Fruit fly (Drosophila melanogaster) whole organism, embryonic: Measurements from ENCODE around the gene shakB.

Source experiments
- Adf1 ChIP-seq: fragments of 200-800 bp; sonication (Bioruptor generic); IDR thresholded peaks from 2 replicates; pipeline ENCODE4 v1.3.6; 2022; ENCODE audit warnings: missing biosample characterization, missing genetic modification characterization
- Asciz ChIP-seq: fragments of 200-800 bp; sonication (Bioruptor generic); optimal IDR thresholded peaks from 2 replicates; lab custom pipeline; 2017; ENCODE audit warnings: missing biosample characterization, mild to moderate bottlenecking, missing genetic modification characterization, missing genetic modification reagents
- Atf-2 ChIP-seq: fragments of 200-800 bp; sonication (Bioruptor generic); optimal IDR thresholded peaks from 2 replicates; lab custom pipeline; 2016; ENCODE audit warnings: missing biosample characterization, missing genetic modification characterization
- CG1024 ChIP-seq: fragments of 200-800 bp; sonication (Bioruptor generic); IDR thresholded peaks from 2 replicates; pipeline ENCODE4 v1.3.6; 2022; ENCODE audit warnings: missing biosample characterization, missing genetic modification characterization
- CG10654 ChIP-seq: fragments of 200-800 bp; sonication (Bioruptor generic); optimal IDR thresholded peaks from 2 replicates; lab custom pipeline; 2016; ENCODE audit warnings: missing biosample characterization, missing genetic modification characterization
- CG11247 ChIP-seq: fragments of 200-800 bp; sonication (Bioruptor generic); IDR thresholded peaks from 2 replicates; pipeline ENCODE4 v1.3.6; 2022; ENCODE audit warnings: missing biosample characterization, missing genetic modification characterization
- CG11695 ChIP-seq: fragments of 200-800 bp; sonication (Bioruptor generic); IDR thresholded peaks from 3 replicates; pipeline ENCODE4 v1.3.6; 2022; ENCODE audit warnings: missing biosample characterization, missing genetic modification characterization
- CG1832 ChIP-seq: fragments of 200-800 bp; sonication (Bioruptor generic); optimal IDR thresholded peaks from 2 replicates; lab custom pipeline; 2017; ENCODE audit warnings: missing biosample characterization, mild to moderate bottlenecking, missing genetic modification characterization, inconsistent platforms
- CG18619 ChIP-seq: fragments of 200-800 bp; sonication (Bioruptor generic); optimal IDR thresholded peaks from 3 replicates; lab custom pipeline; 2017; ENCODE audit warnings: missing biosample characterization, mild to moderate bottlenecking, missing genetic modification characterization
- CG31441 ChIP-seq: fragments of 200-800 bp; sonication (Bioruptor generic); IDR thresholded peaks from 2 replicates; pipeline ENCODE4 v1.3.6; 2022; ENCODE audit warnings: missing biosample characterization, missing genetic modification characterization
- CG34422 ChIP-seq: fragments of 200-800 bp; sonication (Bioruptor generic); IDR thresholded peaks from 3 replicates; pipeline ENCODE4 v1.3.6; 2022; ENCODE audit warnings: missing biosample characterization, missing genetic modification characterization
- CG4404 ChIP-seq: fragments of 200-800 bp; sonication (Bioruptor generic); IDR thresholded peaks from 2 replicates; pipeline ENCODE4 v1.3.6; 2022; ENCODE audit warnings: missing biosample characterization, missing genetic modification characterization
- CG4707 ChIP-seq: fragments of 200-800 bp; sonication (Bioruptor generic); optimal IDR thresholded peaks from 2 replicates; lab custom pipeline; 2018; ENCODE audit warnings: missing biosample characterization, mild to moderate bottlenecking, missing genetic modification characterization, moderate library complexity
- CG4854 ChIP-seq: fragments of 200-800 bp; sonication (Bioruptor generic); optimal IDR thresholded peaks from 2 replicates; lab custom pipeline; 2016; ENCODE audit warnings: missing biosample characterization, missing genetic modification characterization, inconsistent platforms
- CG7271 ChIP-seq: fragments of 200-800 bp; sonication (Bioruptor generic); optimal IDR thresholded peaks from 2 replicates; lab custom pipeline; 2018; ENCODE audit warnings: missing biosample characterization, mild to moderate bottlenecking, missing genetic modification characterization, moderate library complexity
- CG8388 ChIP-seq: fragments of 200-800 bp; sonication (Bioruptor generic); optimal IDR thresholded peaks from 2 replicates; lab custom pipeline; 2019; ENCODE audit warnings: missing biosample characterization, mild to moderate bottlenecking, missing genetic modification characterization, moderate library complexity
- CG9876 ChIP-seq: fragments of 200-800 bp; sonication (Bioruptor generic); optimal IDR thresholded peaks from 2 replicates; lab custom pipeline; 2016; ENCODE audit warnings: missing biosample characterization, missing genetic modification characterization
- CG9932 ChIP-seq: fragments of 200-800 bp; sonication (Bioruptor generic); IDR thresholded peaks from 2 replicates; pipeline ENCODE4 v1.3.6; 2022; ENCODE audit warnings: missing biosample characterization, missing genetic modification characterization
- Deaf1 ChIP-seq: fragments of 200-800 bp; optimal IDR thresholded peaks from 3 replicates; lab custom pipeline; 2019; ENCODE audit warnings: missing biosample characterization, mild to moderate bottlenecking, missing genetic modification characterization, moderate library complexity
- Gsc ChIP-seq: fragments of 200-800 bp; sonication (Bioruptor generic); IDR thresholded peaks from 2 replicates; pipeline ENCODE4 v1.3.6; 2022; ENCODE audit warnings: missing biosample characterization, missing genetic modification characterization
- Hey ChIP-seq: fragments of 200-800 bp; sonication (Bioruptor generic); optimal IDR thresholded peaks from 3 replicates; lab custom pipeline; 2018; ENCODE audit warnings: missing biosample characterization, mild to moderate bottlenecking, missing genetic modification characterization
- HmgD ChIP-seq: fragments of 200-800 bp; sonication (Bioruptor generic); optimal IDR thresholded peaks from 3 replicates; lab custom pipeline; 2016; ENCODE audit warnings: missing biosample characterization, missing genetic modification characterization
- Hr39 ChIP-seq: fragments of >200 bp; optimal IDR thresholded peaks from 2 replicates; lab custom pipeline; 2017
- Hr78 ChIP-seq, 2 experiments: fragments of 200-800 bp in 1 of 2; fragments of >200 bp in 1 of 2; sonication (Bioruptor generic) in 1 of 2; optimal IDR thresholded peaks; 2 replicates each; lab custom pipeline; 2017 to 2019; ENCODE audit warnings: missing biosample characterization in 2 of 2, missing genetic modification characterization in 2 of 2, mild to moderate bottlenecking in 1 of 2, moderate library complexity in 1 of 2
- Jarid2 ChIP-seq: fragments of 200-800 bp; sonication (Bioruptor generic); optimal IDR thresholded peaks from 3 replicates; lab custom pipeline; 2017; ENCODE audit warnings: mild to moderate bottlenecking, missing biosample characterization, missing genetic modification reagents, missing genetic modification characterization
- Rx ChIP-seq: fragments of 200-800 bp; sonication (Bioruptor generic); IDR thresholded peaks from 2 replicates; pipeline ENCODE4 v1.3.6; 2022; ENCODE audit warnings: missing biosample characterization, missing genetic modification characterization
- Side ChIP-seq: fragments of 200-800 bp; sonication (Bioruptor generic); optimal IDR thresholded peaks from 2 replicates; lab custom pipeline; 2016; ENCODE audit warnings: missing biosample characterization, missing genetic modification characterization
- Sin3A ChIP-seq: fragments of >200 bp; optimal IDR thresholded peaks from 2 replicates; lab custom pipeline; 2018
- Ssrp ChIP-seq: fragments of 200-800 bp; sonication (Bioruptor generic); optimal IDR thresholded peaks from 2 replicates; lab custom pipeline; 2018; ENCODE audit warnings: missing biosample characterization, mild to moderate bottlenecking, missing genetic modification characterization, moderate library complexity
- Trl ChIP-seq, 3 experiments: fragments of >200 bp in 2 of 3; fragments of 200-800 bp in 1 of 3; sonication (Bioruptor generic) in 1 of 3; optimal IDR thresholded peaks; 2 replicates in 1 of 3; 3 replicates in 2 of 3; lab custom pipeline; 2016 to 2017; ENCODE audit warnings: missing biosample characterization in 1 of 3, missing genetic modification characterization in 1 of 3
- ab ChIP-seq: fragments of 200-800 bp; sonication (Bioruptor generic); optimal IDR thresholded peaks from 2 replicates; lab custom pipeline; 2016; ENCODE audit warnings: missing biosample characterization, missing genetic modification characterization
- ara ChIP-seq: fragments of 200-800 bp; sonication (Bioruptor generic); IDR thresholded peaks from 2 replicates; pipeline ENCODE4 v1.3.6; 2022; ENCODE audit warnings: missing biosample characterization, missing genetic modification characterization
- ase ChIP-seq: fragments of 200-800 bp; sonication (Bioruptor generic); IDR thresholded peaks from 3 replicates; pipeline ENCODE4 v1.3.6; 2022; ENCODE audit warnings: missing biosample characterization, missing genetic modification characterization
- chif ChIP-seq, 2 experiments: fragments of 200-800 bp; sonication (Bioruptor generic); optimal IDR thresholded peaks; 3 replicates each; lab custom pipeline; 2016; ENCODE audit warnings: missing biosample characterization in 2 of 2, missing genetic modification characterization in 2 of 2
- crol ChIP-seq: fragments of 200-800 bp; sonication (Bioruptor generic); IDR thresholded peaks from 2 replicates; pipeline ENCODE4 v1.3.6; 2022; ENCODE audit warnings: missing biosample characterization, missing genetic modification characterization
- cwo ChIP-seq: fragments of 200-800 bp; sonication (Bioruptor generic); optimal IDR thresholded peaks from 3 replicates; lab custom pipeline; 2017; ENCODE audit warnings: missing biosample characterization, missing genetic modification characterization, mild to moderate bottlenecking, moderate library complexity, missing genetic modification reagents
- dpn ChIP-seq, 2 experiments: fragments of 200-800 bp; sonication (Bioruptor generic); optimal IDR thresholded peaks; 3 replicates each; lab custom pipeline; 2016; ENCODE audit warnings: missing biosample characterization in 2 of 2, missing genetic modification characterization in 2 of 2
- hth ChIP-seq: fragments of >200 bp; optimal IDR thresholded peaks from 2 replicates; lab custom pipeline; 2017; ENCODE audit warnings: inconsistent platforms
- klu ChIP-seq: fragments of 200-800 bp; sonication (Bioruptor generic); IDR thresholded peaks from 2 replicates; pipeline ENCODE4 v1.3.6; 2022; ENCODE audit warnings: missing biosample characterization, missing genetic modification characterization
- pan ChIP-seq, 4 experiments: fragments of >200 bp in 3 of 4; fragments of 200-800 bp in 1 of 4; sonication (Bioruptor generic) in 1 of 4; optimal IDR thresholded peaks in 3 of 4; IDR thresholded peaks in 1 of 4; 2 replicates each; pipeline versions ENCODE4 v1.3.6 to Lab custom; 2017 to 2022; ENCODE audit warnings: missing biosample characterization in 2 of 4, missing genetic modification characterization in 2 of 4, mixed read lengths in 1 of 4
- psq ChIP-seq: fragments of 200-800 bp; sonication (Bioruptor generic); optimal IDR thresholded peaks from 2 replicates; lab custom pipeline; 2017; ENCODE audit warnings: missing biosample characterization, missing genetic modification characterization
- pzg ChIP-seq: fragments of 200-800 bp; sonication (Bioruptor generic); optimal IDR thresholded peaks from 3 replicates; lab custom pipeline; 2018; ENCODE audit warnings: missing biosample characterization, mild to moderate bottlenecking, missing genetic modification characterization, moderate library complexity
- sna ChIP-seq: fragments of 200-800 bp; sonication (Bioruptor generic); IDR thresholded peaks from 2 replicates; pipeline ENCODE4 v1.3.6; 2022; ENCODE audit warnings: missing biosample characterization, missing genetic modification characterization; ENCODE audit not compliant: partially characterized antibody
- sr ChIP-seq: fragments of 200-800 bp; sonication (Bioruptor generic); IDR thresholded peaks from 3 replicates; pipeline ENCODE4 v1.3.6; 2022; ENCODE audit warnings: missing biosample characterization, missing genetic modification characterization
- tgo ChIP-seq: fragments of 200-800 bp; sonication (Bioruptor generic); IDR thresholded peaks from 3 replicates; pipeline ENCODE4 v1.3.6; 2022; ENCODE audit warnings: missing biosample characterization, missing genetic modification characterization
- tx ChIP-seq: fragments of 200-800 bp; sonication (Bioruptor generic); optimal IDR thresholded peaks from 2 replicates; lab custom pipeline; 2016; ENCODE audit warnings: missing biosample characterization, missing genetic modification characterization
- yki ChIP-seq: fragments of >200 bp; optimal IDR thresholded peaks from 3 replicates; lab custom pipeline; 2018
- z ChIP-seq: fragments of 200-800 bp; sonication (Bioruptor generic); IDR thresholded peaks from 3 replicates; pipeline ENCODE4 v1.3.6; 2022; ENCODE audit warnings: missing biosample characterization, missing genetic modification characterization

Gene shakB

DNA sequence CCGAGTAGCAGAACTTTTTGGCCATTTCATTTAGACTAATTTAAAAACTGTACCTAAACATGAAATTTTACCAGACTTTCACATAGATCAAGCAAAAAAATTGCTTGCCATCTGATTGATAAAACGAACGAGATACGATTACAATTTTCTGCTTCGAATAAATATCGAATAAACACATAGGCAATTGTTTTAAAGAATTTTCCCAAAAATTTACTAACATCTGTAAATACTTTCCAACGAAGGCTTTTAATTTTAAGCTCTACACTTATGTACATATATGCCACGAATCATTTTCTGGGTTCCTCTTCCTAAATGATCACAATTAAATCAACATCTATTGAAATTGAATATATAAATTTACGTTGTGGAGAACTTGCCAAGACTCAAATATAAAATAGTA is 6.6 kb upstream of the shakB start, which contains the start of gene CG11227:
TSS of gene CG11227 (minus strand) at position 101 of the 400 bp plus-strand sequence.
- TF ChIP-seq CG18619 (GFP tag; lab: Kevin White, UChicago) (no peak), z (GFP tag; lab: Robert Waterston, UW) (no peak), sr (GFP tag; lab: Robert Waterston, UW) (no peak)

DNA sequence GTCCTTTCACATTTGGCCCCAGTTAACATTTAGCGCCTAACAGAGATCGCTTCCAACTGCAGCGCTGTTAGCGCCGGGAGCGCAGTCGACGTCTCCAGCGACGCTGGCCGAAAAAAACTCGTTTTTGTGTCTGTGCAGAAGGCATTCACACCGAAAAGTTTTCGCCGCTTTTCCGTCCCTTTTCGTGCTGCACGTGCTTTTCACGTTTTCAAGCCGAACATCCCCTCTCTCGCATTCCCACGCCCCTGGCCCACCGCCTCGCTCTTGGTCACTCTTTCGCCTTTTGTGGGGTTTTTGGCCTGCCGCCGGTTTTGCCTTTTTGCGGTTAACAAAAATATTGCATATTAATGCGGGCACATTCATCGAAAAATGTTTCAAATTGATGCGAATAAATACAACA is 992 bp downstream of the shakB start:
- TF ChIP-seq CG7271: no peak
- TF ChIP-seq Rx (GFP tag; lab: Robert Waterston, UW): no peak
- TF ChIP-seq crol (GFP tag; lab: Robert Waterston, UW): peak; percentile 57; the same call in 1 of the 2 replicates
- TF ChIP-seq CG11247: no peak
- TF ChIP-seq CG1024: no peak
- no peak for TF ChIP-seq Gsc (GFP tag; lab: Robert Waterston, UW)
- peak; percentile 66 for TF ChIP-seq Deaf1 (tag; lab: Kevin White, UChicago)
- TF ChIP-seq Adf1: peak; percentile 58
- TF ChIP-seq Side (GFP tag; lab: Kevin White, UChicago): no peak
- no peak for TF ChIP-seq Hey (tag; lab: Kevin White, UChicago)
- TF ChIP-seq cwo (GFP tag; lab: Kevin White, UChicago): peak; percentile 52
- 0 out of 2 replicates have a peak, but pooled peaks have one; percentile 8 for TF ChIP-seq ara (GFP tag; lab: Robert Waterston, UW)
- no peak for TF ChIP-seq psq (GFP tag; lab: Kevin White, UChicago)
- TF ChIP-seq, all 482 proteins: peak for 5

DNA sequence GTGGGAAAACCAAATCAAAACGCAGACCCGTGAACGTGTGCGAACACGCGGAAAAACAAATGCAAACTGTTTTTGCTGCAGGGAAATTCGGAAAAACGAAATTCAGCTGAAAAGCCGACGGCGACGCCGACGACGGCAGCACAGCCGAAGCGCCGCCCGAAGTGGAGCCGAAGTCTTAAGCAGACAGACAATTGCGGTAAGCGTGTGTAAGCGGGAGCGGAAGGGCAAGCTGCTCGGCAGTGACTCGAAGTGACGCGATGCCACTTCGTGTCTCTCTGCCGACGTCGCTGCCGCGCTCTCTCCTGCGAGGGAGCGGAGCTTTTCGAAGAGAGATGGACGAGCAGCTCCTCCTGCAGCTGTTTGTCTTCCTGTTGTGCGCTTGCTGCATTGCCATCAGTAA is 1.9 kb downstream of the shakB start:
- TF ChIP-seq CG4707 (GFP tag; lab: Kevin White, UChicago) (no peak), CG10654 (GFP tag; lab: Kevin White, UChicago) (no peak), Hr78 (GFP tag; optimal IDR thresholded peaks at IDR 0.05; lab: Kevin White, UChicago) (no peak), CG8388 (GFP tag; lab: Kevin White, UChicago) (no peak), ase (GFP tag; lab: Robert Waterston, UW) (no peak), yki (no peak), hth (no peak), Ssrp (tag; lab: Kevin White, UChicago) (no peak), Atf-2 (GFP tag; lab: Kevin White, UChicago) (peak; percentile 54), CG34422 (GFP tag; lab: Robert Waterston, UW) (0 out of 3 replicates have a peak, but pooled peaks have one; percentile 29), klu (GFP tag; lab: Robert Waterston, UW) (0 out of 2 replicates have a peak, but pooled peaks have one; percentile 9), Deaf1 (tag; lab: Kevin White, UChicago) (peak; percentile 99), CG9932 (GFP tag; lab: Robert Waterston, UW) (no peak), Hr39 (lab: Kevin White, UChicago) (no peak), Trl (optimal IDR thresholded peaks at IDR 0.05; lab: Kevin White, UChicago) (peak; percentile 15 to 17), Trl (GFP tag; optimal IDR thresholded peaks at IDR 0.05; lab: Kevin White, UChicago) (no peak), pan (optimal IDR thresholded peaks at IDR 0.05; lab: Kevin White, UChicago) (no peak), pan (GFP tag; optimal IDR thresholded peaks at IDR 0.05 in 1 of 2, IDR thresholded peaks at IDR 0.05 in 1 of 2) (no peak), tx (no peak), Rx (GFP tag; lab: Robert Waterston, UW) (no peak), ab (GFP tag; lab: Kevin White, UChicago) (no peak), CG11695 (GFP tag; lab: Robert Waterston, UW) (no peak), CG31441 (no peak), crol (GFP tag; lab: Robert Waterston, UW) (peak; percentile 73), CG4854 (GFP tag; lab: Kevin White, UChicago) (no peak), dpn (GFP tag; optimal IDR thresholded peaks at IDR 0.05; lab: Kevin White, UChicago) (no peak), tgo (no peak), Hey (tag; lab: Kevin White, UChicago) (no peak), CG1832 (peak; percentile 10), pzg (no peak), CG4404 (GFP tag; lab: Robert Waterston, UW) (no peak), Asciz (GFP tag; lab: Kevin White, UChicago) (no peak), sna (GFP tag; lab: Robert Waterston, UW) (no peak), chif (GFP tag; optimal IDR thresholded peaks at IDR 0.05; lab: Kevin White, UChicago) (no peak), HmgD (GFP tag; lab: Kevin White, UChicago) (no peak), CG9876 (GFP tag; lab: Kevin White, UChicago) (no peak), Sin3A (lab: Kevin White, UChicago) (no peak), Jarid2 (peak; percentile 58)
